Worm (Caenorhabditis elegans): ENCODE data around the gene F35F10.14.

F35F10.14 gene

ce11 chrV:3315308-3315707 is 4.6 kb downstream of the F35F10.14 start, which contains the start of gene arrd-19 (continued):
- TF ChIP-seq unc-62 (GFP tag; optimal IDR thresholded peaks at IDR 0.05 in 1 of 2): peak in 1 of 2 experiments; percentile 97
- no peak for TF ChIP-seq unc-62 (tag; optimal IDR thresholded peaks at IDR 0.05)
- no peak for TF ChIP-seq lin-39 (tag; optimal IDR thresholded peaks at IDR 0.05)
- TF ChIP-seq ceh-82 (tag; optimal IDR thresholded peaks at IDR 0.05): no peak
- no peak for TF ChIP-seq spr-3 (GFP tag; optimal IDR thresholded peaks at IDR 0.05)
- no peak for TF ChIP-seq set-16 (GFP tag; IDR thresholded peaks at IDR 0.05)
- no peak; the same call in 1 of the 2 replicates for TF ChIP-seq nhr-42 (GFP tag; IDR thresholded peaks at IDR 0.05)
- TF ChIP-seq zag-1 (tag; optimal IDR thresholded peaks at IDR 0.05): no peak
- TF ChIP-seq zfp-2 (tag; optimal IDR thresholded peaks at IDR 0.05): no peak
- no peak for TF ChIP-seq ztf-11 (tag; optimal IDR thresholded peaks at IDR 0.05)
- no peak for TF ChIP-seq lin-13 (GFP tag; optimal IDR thresholded peaks at IDR 0.05)
- TF ChIP-seq saeg-2 (GFP tag; IDR thresholded peaks at IDR 0.05): peak; percentile 80; the same call in 1 of the 2 replicates
- no peak for TF ChIP-seq ZK546.5 (tag; optimal IDR thresholded peaks at IDR 0.05)
- no peak for TF ChIP-seq nhr-111 (GFP tag; optimal IDR thresholded peaks at IDR 0.05)
- TF ChIP-seq nhr-77 (tag; optimal IDR thresholded peaks at IDR 0.05): peak; percentile 79
- TF ChIP-seq F26F4.8 (GFP tag; conservative IDR thresholded peaks at IDR 0.05): no peak
- TF ChIP-seq unc-39 (tag; optimal IDR thresholded peaks at IDR 0.05): no peak
- no peak for TF ChIP-seq Y75B8A.6 (GFP tag; IDR thresholded peaks at IDR 0.05)
- no peak for TF ChIP-seq daf-19 (GFP tag; conservative IDR thresholded peaks at IDR 0.05)
- TF ChIP-seq attf-4 (tag; optimal IDR thresholded peaks at IDR 0.05): no peak
- TF ChIP-seq zip-2 (tag; optimal IDR thresholded peaks at IDR 0.05): peak; percentile 5
- TF ChIP-seq tag-97 (GFP tag; IDR thresholded peaks at IDR 0.05): no peak
- no peak for TF ChIP-seq ceh-62 (tag; optimal IDR thresholded peaks at IDR 0.05)
- no peak for TF ChIP-seq nhr-41 (GFP tag; IDR thresholded peaks at IDR 0.05)
- peak; percentile 72 for TF ChIP-seq fkh-10 (GFP tag; optimal IDR thresholded peaks at IDR 0.05)
- peak; percentile 57 for TF ChIP-seq nhr-6 (tag; optimal IDR thresholded peaks at IDR 0.05)
- TF ChIP-seq pha-4 (GFP tag; IDR thresholded peaks at IDR 0.05): no peak
- TF ChIP-seq pha-4 (tag; optimal IDR thresholded peaks at IDR 0.05): peak; percentile 54
- TF ChIP-seq F10B5.3 (tag; optimal IDR thresholded peaks at IDR 0.05): no peak
- TF ChIP-seq nhr-28 (tag; optimal IDR thresholded peaks at IDR 0.05): peak; percentile 90
- no peak for TF ChIP-seq lin-15B (tag; optimal IDR thresholded peaks at IDR 0.05)
- peak; percentile 93 for TF ChIP-seq hlh-11 (tag; optimal IDR thresholded peaks at IDR 0.05)
- TF ChIP-seq ztf-7 (tag; optimal IDR thresholded peaks at IDR 0.05): no peak
- TF ChIP-seq ceh-44 (GFP tag; IDR thresholded peaks at IDR 0.05): no peak
- no peak for TF ChIP-seq ZK337.2 (GFP tag; IDR thresholded peaks at IDR 0.05)
- TF ChIP-seq aha-1 (tag): peak; percentile 99
- peak; percentile 66 for TF ChIP-seq dpl-1 (GFP tag; optimal IDR thresholded peaks at IDR 0.05)
- no peak for TF ChIP-seq R02D3.7 (tag; optimal IDR thresholded peaks at IDR 0.05)
- TF ChIP-seq daf-16 (GFP tag; optimal IDR thresholded peaks at IDR 0.05): peak in 1 of 2 experiments; percentile 5
- peak; percentile 62 for TF ChIP-seq daf-16 (tag; optimal IDR thresholded peaks at IDR 0.05)
- no peak for TF ChIP-seq Y5F2A.4 (GFP tag; optimal IDR thresholded peaks at IDR 0.05)
- TF ChIP-seq dmd-8 (GFP tag; IDR thresholded peaks at IDR 0.05): no peak
- no peak for TF ChIP-seq skn-1 (tag; optimal IDR thresholded peaks at IDR 0.05)
- peak; percentile 67; the same call in 1 of the 2 replicates for TF ChIP-seq arid-1 (GFP tag; conservative IDR thresholded peaks at IDR 0.05)
- TF ChIP-seq cey-2 (tag; optimal IDR thresholded peaks at IDR 0.05; ENCODE audit: borderline replicate concordance, insufficient read depth): no peak
- no peak for TF ChIP-seq unc-130 (GFP tag; optimal IDR thresholded peaks at IDR 0.05)
- peak; percentile 93 for TF ChIP-seq hmg-1.1 (GFP tag; IDR thresholded peaks at IDR 0.05)
- peak; percentile 90 for TF ChIP-seq nhr-48 (tag; optimal IDR thresholded peaks at IDR 0.05)
- TF ChIP-seq ceh-20 (GFP tag; IDR thresholded peaks at IDR 0.05): peak; percentile 61; the same call in 1 of the 2 replicates
- TF ChIP-seq Y48G9A.11 (GFP tag; IDR thresholded peaks at IDR 0.05): no peak
- TF ChIP-seq sdz-12 (GFP tag; optimal IDR thresholded peaks at IDR 0.05): no peak
- no peak for TF ChIP-seq lim-7 (GFP tag; IDR thresholded peaks at IDR 0.05)
- peak; percentile 74 for TF ChIP-seq nhr-11 (tag; optimal IDR thresholded peaks at IDR 0.05)
- TF ChIP-seq ceh-32 (tag; optimal IDR thresholded peaks at IDR 0.05; ENCODE audit: poor library complexity): no peak
